Worm (Caenorhabditis elegans): Measurements from ENCODE around the gene syx-18.
A peak's percentile ranks its signal among the peaks of the same experiment; 100 is the strongest.

Gene syx-18

DNA sequence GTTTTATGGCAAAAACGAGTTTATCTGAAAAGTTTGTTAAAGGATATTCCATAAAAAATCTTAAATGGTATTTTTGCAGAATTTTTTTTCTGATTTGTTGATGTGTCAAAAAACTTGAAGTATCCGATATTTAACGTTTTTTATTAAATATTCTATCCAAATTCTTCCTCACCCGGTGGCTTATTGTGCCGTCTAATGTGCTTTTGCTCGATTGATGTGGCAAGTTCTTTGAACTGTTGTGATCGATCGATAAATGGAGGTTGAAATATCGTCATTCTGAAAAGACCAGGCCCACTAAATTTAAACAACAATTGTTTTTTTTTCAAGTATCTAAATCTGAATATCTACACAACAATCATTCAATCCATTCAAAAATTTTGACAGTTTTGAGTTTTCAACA lies at the start of gene syx-18:
Gene syx-18 (minus strand): TSS at position 276 of the 400 bp plus-strand sequence.
- TF ChIP-seq hlh-11 (tag; optimal IDR thresholded peaks at IDR 0.05) (no peak), sdz-12 (GFP tag; optimal IDR thresholded peaks at IDR 0.05) (no peak), aly-2 (tag; optimal IDR thresholded peaks at IDR 0.05) (no peak), unc-39 (tag; optimal IDR thresholded peaks at IDR 0.05) (no peak), mdl-1 (tag; optimal IDR thresholded peaks at IDR 0.05) (no peak), nhr-48 (tag; optimal IDR thresholded peaks at IDR 0.05) (no peak), zip-2 (tag; optimal IDR thresholded peaks at IDR 0.05) (no peak), zfp-3 (GFP tag; conservative IDR thresholded peaks at IDR 0.05) (no peak), F10B5.3 (tag; optimal IDR thresholded peaks at IDR 0.05) (no peak), tag-97 (GFP tag; IDR thresholded peaks at IDR 0.05) (no peak), hif-1 (tag; optimal IDR thresholded peaks at IDR 0.05) (no peak), mxl-3 (GFP tag; optimal IDR thresholded peaks at IDR 0.05) (no peak), mdt-29 (GFP tag; IDR thresholded peaks at IDR 0.05) (no peak), Y5F2A.4 (GFP tag; optimal IDR thresholded peaks at IDR 0.05) (no peak), Y75B8A.6 (GFP tag; IDR thresholded peaks at IDR 0.05) (peak; percentile 27; the same call in 1 of the 2 replicates), skn-1 (tag; optimal IDR thresholded peaks at IDR 0.05) (no peak), nhr-28 (tag; optimal IDR thresholded peaks at IDR 0.05) (no peak), F44E2.7 (GFP tag; IDR thresholded peaks at IDR 0.05) (no peak), spr-3 (GFP tag; optimal IDR thresholded peaks at IDR 0.05) (no peak), jun-1 (tag; optimal IDR thresholded peaks at IDR 0.05) (no peak), snpc-4 (tag; optimal IDR thresholded peaks at IDR 0.05) (no peak), R02D3.7 (tag; optimal IDR thresholded peaks at IDR 0.05) (no peak), nhr-76 (tag; optimal IDR thresholded peaks at IDR 0.05) (no peak), nhr-25 (tag; optimal IDR thresholded peaks at IDR 0.05; ENCODE audit: borderline replicate concordance, insufficient read depth) (no peak), mxl-2 (GFP tag; conservative IDR thresholded peaks at IDR 0.05) (no peak), hlh-30 (tag; optimal IDR thresholded peaks at IDR 0.05; ENCODE audit: insufficient read depth) (peak; percentile 3), arid-1 (GFP tag; conservative IDR thresholded peaks at IDR 0.05) (no peak), T20F7.1 (GFP tag; optimal IDR thresholded peaks at IDR 0.05) (no peak), unc-130 (GFP tag; optimal IDR thresholded peaks at IDR 0.05) (no peak), fkh-10 (GFP tag; optimal IDR thresholded peaks at IDR 0.05) (no peak), ceh-20 (GFP tag; IDR thresholded peaks at IDR 0.05) (no peak), lsy-2 (tag; optimal IDR thresholded peaks at IDR 0.05) (peak in 1 of 2 experiments; percentile 53), rbr-2 (tag; optimal IDR thresholded peaks at IDR 0.05) (no peak), ama-1 (optimal IDR thresholded peaks at IDR 0.05) (no peak), egl-27 (tag; optimal IDR thresholded peaks at IDR 0.05) (no peak), lin-38 (GFP tag; IDR thresholded peaks at IDR 0.05) (no peak; the same call in 1 of the 2 replicates), F26F4.8 (GFP tag; conservative IDR thresholded peaks at IDR 0.05) (no peak), tra-1 (GFP tag; IDR thresholded peaks at IDR 0.05) (no peak), php-3 (GFP tag; IDR thresholded peaks at IDR 0.05) (no peak), nhr-77 (tag; optimal IDR thresholded peaks at IDR 0.05) (no peak), ceh-32 (tag; optimal IDR thresholded peaks at IDR 0.05; ENCODE audit: poor library complexity) (no peak), dpl-1 (GFP tag; optimal IDR thresholded peaks at IDR 0.05) (no peak), duxl-1 (tag; optimal IDR thresholded peaks at IDR 0.05; ENCODE audit: poor library complexity) (peak; percentile 28), ceh-44 (GFP tag; IDR thresholded peaks at IDR 0.05) (no peak), ztf-11 (tag; optimal IDR thresholded peaks at IDR 0.05) (no peak), unc-62 (GFP tag; optimal IDR thresholded peaks at IDR 0.05 in 1 of 2) (no peak), unc-62 (tag; optimal IDR thresholded peaks at IDR 0.05) (no peak), nhr-111 (GFP tag; optimal IDR thresholded peaks at IDR 0.05) (no peak), snpc-1.2 (GFP tag; IDR thresholded peaks at IDR 0.05) (no peak), dmd-9 (GFP tag; IDR thresholded peaks at IDR 0.05) (0 out of 2 replicates have a peak, but pooled peaks have one; percentile 4), daf-16 (GFP tag; optimal IDR thresholded peaks at IDR 0.05) (no peak), daf-16 (tag; optimal IDR thresholded peaks at IDR 0.05) (peak; percentile 25)
